Worm (Caenorhabditis elegans) whole organism, midembryonic: ENCODE results near the gene dcaf-13.

Source experiments
- T22C8.4 ChIP-seq: fragments of 200-800 bp; sonication (Bioruptor generic); IDR thresholded peaks from 2 replicates; pipeline ENCODE4 v1.3.6; 2022; ENCODE audit warnings: missing genetic modification characterization, missing compliant biosample characterization
- cog-1 ChIP-seq: sonication (generic microtip); optimal IDR thresholded peaks from 2 replicates; lab custom pipeline; 2016; ENCODE audit warnings: missing genetic modification characterization, missing compliant biosample characterization
- flt-1 ChIP-seq: fragments of 200-800 bp; sonication (Bioruptor generic); IDR thresholded peaks from 2 replicates; pipeline ENCODE4 v1.3.6; 2022; ENCODE audit warnings: missing genetic modification characterization, missing compliant biosample characterization
- klf-2 ChIP-seq: fragments of 200-800 bp; sonication (Bioruptor generic); conservative IDR thresholded peaks from 2 replicates; pipeline ENCODE4 v1.3.6; 2022; ENCODE audit warnings: missing genetic modification reagents, missing genetic modification characterization, missing compliant biosample characterization
- med-1 ChIP-seq: sonication (generic microtip); optimal IDR thresholded peaks from 2 replicates; lab custom pipeline; 2017; ENCODE audit warnings: missing genetic modification characterization, mild to moderate bottlenecking, missing compliant biosample characterization, antibody characterized with exemption, missing genetic modification reagents; ENCODE audit not compliant: insufficient read depth
- ref-1 ChIP-seq: fragments of 200-800 bp; sonication (Bioruptor generic); conservative IDR thresholded peaks from 2 replicates; pipeline ENCODE4 v1.3.6; 2022; ENCODE audit warnings: missing genetic modification reagents, missing genetic modification characterization, missing compliant biosample characterization
- tab-1 ChIP-seq: fragments of 200-800 bp; sonication (Bioruptor generic); IDR thresholded peaks from 2 replicates; pipeline ENCODE4 v1.3.6; 2022; ENCODE audit warnings: missing genetic modification characterization, missing compliant biosample characterization
- ztf-23 ChIP-seq: fragments of 200-800 bp; sonication (Bioruptor generic); IDR thresholded peaks from 2 replicates; pipeline ENCODE4 v1.3.6; 2022; ENCODE audit warnings: missing genetic modification reagents, missing genetic modification characterization, missing compliant biosample characterization

ce11 chrII:4391072-4391471 is 33.6 kb downstream of the dcaf-13 start:
- TF ChIP-seq flt-1 (no peak), ztf-23 (GFP tag; lab: Robert Waterston, UW) (no peak), klf-2 (GFP tag; lab: Robert Waterston, UW) (no peak), ref-1 (GFP tag; lab: Robert Waterston, UW) (no peak), cog-1 (tag; lab: Kevin White, UChicago) (no peak), T22C8.4 (GFP tag; lab: Robert Waterston, UW) (no peak), med-1 (no peak), tab-1 (GFP tag; lab: Robert Waterston, UW) (no peak)
